Fruit fly (Drosophila melanogaster) whole organism, prepupa: Measurements from ENCODE around the gene CG15169.
A peak's percentile ranks its signal among the peaks of the same experiment; 100 is the strongest.

ENCODE experiments used
- Blimp-1 ChIP-seq: fragments of 200-800 bp; sonication (Bioruptor generic); optimal IDR thresholded peaks from 3 replicates; lab custom pipeline; 2017; ENCODE audit warnings: missing biosample characterization, missing genetic modification characterization, mild to moderate bottlenecking, moderate library complexity, missing genetic modification reagents
- CG10669 ChIP-seq: fragments of 200-800 bp; sonication (Bioruptor generic); optimal IDR thresholded peaks from 3 replicates; lab custom pipeline; 2018; ENCODE audit warnings: missing biosample characterization, mild to moderate bottlenecking, missing genetic modification characterization, moderate library complexity
- CG11762 ChIP-seq: fragments of 200-800 bp; sonication (Bioruptor generic); optimal IDR thresholded peaks from 3 replicates; lab custom pipeline; 2016; ENCODE audit warnings: missing biosample characterization, missing genetic modification characterization; ENCODE audit not compliant: insufficient read depth
- CG11902 ChIP-seq: fragments of 200-800 bp; sonication (Bioruptor generic); optimal IDR thresholded peaks from 3 replicates; lab custom pipeline; 2016; ENCODE audit warnings: missing biosample characterization, missing genetic modification characterization
- CG15336 ChIP-seq: fragments of 200-800 bp; sonication (Bioruptor generic); IDR thresholded peaks from 2 replicates; pipeline ENCODE4 v1.3.6; 2022; ENCODE audit warnings: missing biosample characterization, missing genetic modification characterization
- CG1621 ChIP-seq: fragments of 200-800 bp; sonication (Bioruptor generic); optimal IDR thresholded peaks from 3 replicates; lab custom pipeline; 2018; ENCODE audit warnings: missing biosample characterization, mild to moderate bottlenecking, missing genetic modification characterization
- CG16779 ChIP-seq: fragments of 200-800 bp; sonication (Bioruptor generic); optimal IDR thresholded peaks from 3 replicates; lab custom pipeline; 2017; ENCODE audit warnings: missing biosample characterization, mild to moderate bottlenecking, missing genetic modification characterization
- CG3032 ChIP-seq: fragments of 200-800 bp; optimal IDR thresholded peaks from 2 replicates; lab custom pipeline; 2019; ENCODE audit warnings: missing biosample characterization, mild to moderate bottlenecking, missing genetic modification characterization, moderate library complexity
- CG32006 ChIP-seq: fragments of 200-800 bp; sonication (Bioruptor generic); optimal IDR thresholded peaks from 3 replicates; lab custom pipeline; 2017; ENCODE audit warnings: missing biosample characterization, mild to moderate bottlenecking, missing genetic modification characterization
- CG4318 ChIP-seq: fragments of 200-800 bp; sonication (Bioruptor generic); optimal IDR thresholded peaks from 3 replicates; lab custom pipeline; 2017; ENCODE audit warnings: missing biosample characterization, mild to moderate bottlenecking, missing genetic modification characterization
- CG6792 ChIP-seq: fragments of 200-800 bp; sonication (Bioruptor generic); optimal IDR thresholded peaks from 3 replicates; lab custom pipeline; 2016; ENCODE audit warnings: missing biosample characterization, missing genetic modification characterization
- CG6808 ChIP-seq: fragments of 200-800 bp; sonication (Bioruptor generic); optimal IDR thresholded peaks from 3 replicates; lab custom pipeline; 2017; ENCODE audit warnings: missing biosample characterization, missing genetic modification characterization, mild to moderate bottlenecking, moderate library complexity, missing genetic modification reagents
- CG6854 ChIP-seq: fragments of 200-800 bp; sonication (Bioruptor generic); optimal IDR thresholded peaks from 2 replicates; lab custom pipeline; 2017; ENCODE audit warnings: missing biosample characterization, mild to moderate bottlenecking, missing genetic modification characterization
- CG8119 ChIP-seq: fragments of 200-800 bp; sonication (Bioruptor generic); IDR thresholded peaks from 3 replicates; pipeline ENCODE4 v1.3.6; 2022; ENCODE audit warnings: missing biosample characterization, missing genetic modification characterization
- CG8319 ChIP-seq: fragments of 200-800 bp; sonication (Bioruptor generic); optimal IDR thresholded peaks from 3 replicates; lab custom pipeline; 2016; ENCODE audit warnings: missing biosample characterization, missing genetic modification characterization
- CG8632 ChIP-seq: fragments of 200-800 bp; sonication (Bioruptor generic); optimal IDR thresholded peaks from 3 replicates; lab custom pipeline; 2016; ENCODE audit warnings: missing biosample characterization, missing genetic modification characterization
- CG9139 ChIP-seq: fragments of 200-800 bp; sonication (Bioruptor generic); optimal IDR thresholded peaks from 3 replicates; lab custom pipeline; 2017; ENCODE audit warnings: missing biosample characterization, mild to moderate bottlenecking, missing genetic modification characterization
- Eip75B ChIP-seq: fragments of 200-800 bp; sonication (Bioruptor generic); optimal IDR thresholded peaks from 3 replicates; lab custom pipeline; 2016; ENCODE audit warnings: missing biosample characterization, missing genetic modification characterization
- Eip78C ChIP-seq: fragments of 200-800 bp; sonication (Bioruptor generic); peaks from one replicate; lab custom pipeline; 2016; ENCODE audit warnings: missing biosample characterization, missing genetic modification characterization
- Eip93F ChIP-seq: fragments of 200-800 bp; sonication (Bioruptor generic); optimal IDR thresholded peaks from 2 replicates; lab custom pipeline; 2016; ENCODE audit warnings: missing biosample characterization, mild to moderate bottlenecking, missing genetic modification characterization
- Ets96B ChIP-seq: fragments of 200-800 bp; optimal IDR thresholded peaks from 2 replicates; lab custom pipeline; 2019; ENCODE audit warnings: missing biosample characterization, mild to moderate bottlenecking, missing genetic modification characterization, moderate library complexity
- Gug ChIP-seq: fragments of 200-800 bp; sonication (Bioruptor generic); IDR thresholded peaks from 2 replicates; pipeline ENCODE4 v1.3.6; 2022; ENCODE audit warnings: missing biosample characterization, missing genetic modification characterization
- Hr38 ChIP-seq: sonication (Bioruptor generic); optimal IDR thresholded peaks from 2 replicates; lab custom pipeline; 2016; ENCODE audit warnings: missing biosample characterization, missing genetic modification characterization
- Lpt ChIP-seq: fragments of 200-800 bp; sonication (Bioruptor generic); optimal IDR thresholded peaks from 3 replicates; lab custom pipeline; 2016; ENCODE audit warnings: missing biosample characterization, missing genetic modification characterization
- Met ChIP-seq: fragments of 200-800 bp; sonication (Bioruptor generic); optimal IDR thresholded peaks from 3 replicates; lab custom pipeline; 2016; ENCODE audit warnings: missing biosample characterization, missing genetic modification characterization
- OdsH ChIP-seq: fragments of 200-800 bp; sonication (Bioruptor generic); optimal IDR thresholded peaks from 3 replicates; lab custom pipeline; 2016; ENCODE audit warnings: missing biosample characterization, missing genetic modification characterization
- Smox ChIP-seq: fragments of 200-800 bp; sonication (Bioruptor generic); optimal IDR thresholded peaks from 3 replicates; lab custom pipeline; 2016; ENCODE audit warnings: missing biosample characterization, missing genetic modification characterization
- Sox102F ChIP-seq: fragments of 200-800 bp; sonication (Bioruptor generic); optimal IDR thresholded peaks from 2 replicates; lab custom pipeline; 2016; ENCODE audit warnings: missing biosample characterization, mild to moderate bottlenecking, missing genetic modification characterization
- Sox14 ChIP-seq: fragments of 200-800 bp; sonication (Bioruptor generic); optimal IDR thresholded peaks from 3 replicates; lab custom pipeline; 2016; ENCODE audit warnings: missing biosample characterization, missing genetic modification characterization
- Sox15 ChIP-seq: fragments of 200-800 bp; sonication (Bioruptor generic); optimal IDR thresholded peaks from 3 replicates; lab custom pipeline; 2016; ENCODE audit warnings: missing biosample characterization, missing genetic modification characterization
- acj6 ChIP-seq: fragments of 200-800 bp; sonication (Bioruptor generic); optimal IDR thresholded peaks from 3 replicates; lab custom pipeline; 2016; ENCODE audit warnings: missing biosample characterization, missing genetic modification characterization
- cyc ChIP-seq: fragments of 200-800 bp; sonication (Bioruptor generic); optimal IDR thresholded peaks from 3 replicates; lab custom pipeline; 2016; ENCODE audit warnings: missing biosample characterization, missing genetic modification characterization
- dac ChIP-seq: fragments of 200-800 bp; sonication (Bioruptor generic); optimal IDR thresholded peaks from 2 replicates; lab custom pipeline; 2017; ENCODE audit warnings: missing biosample characterization, mild to moderate bottlenecking, missing genetic modification characterization
- eg ChIP-seq: fragments of 200-800 bp; sonication (Bioruptor generic); IDR thresholded peaks from 3 replicates; pipeline ENCODE4 v1.3.6; 2022; ENCODE audit warnings: missing biosample characterization, missing genetic modification characterization
- esn ChIP-seq: fragments of 200-800 bp; sonication (Bioruptor generic); optimal IDR thresholded peaks from 2 replicates; lab custom pipeline; 2016; ENCODE audit warnings: missing biosample characterization, mild to moderate bottlenecking, missing genetic modification characterization, moderate library complexity
- fd59A ChIP-seq: fragments of 200-800 bp; sonication (Bioruptor generic); optimal IDR thresholded peaks from 2 replicates; lab custom pipeline; 2017; ENCODE audit warnings: missing biosample characterization, mild to moderate bottlenecking, missing genetic modification characterization, missing genetic modification reagents
- fkh ChIP-seq: fragments of 200-800 bp; sonication (Bioruptor generic); optimal IDR thresholded peaks from 3 replicates; lab custom pipeline; 2017; ENCODE audit warnings: missing biosample characterization, mild to moderate bottlenecking, missing genetic modification characterization, moderate library complexity
- lz ChIP-seq: fragments of 200-800 bp; sonication (Bioruptor generic); optimal IDR thresholded peaks from 3 replicates; lab custom pipeline; 2016; ENCODE audit warnings: missing biosample characterization, missing genetic modification characterization
- net ChIP-seq: fragments of 200-800 bp; sonication (Bioruptor generic); optimal IDR thresholded peaks from 3 replicates; lab custom pipeline; 2016; ENCODE audit warnings: missing biosample characterization, missing genetic modification characterization
- pdm3 ChIP-seq: fragments of 200-800 bp; sonication (Bioruptor generic); optimal IDR thresholded peaks from 3 replicates; lab custom pipeline; 2016; ENCODE audit warnings: missing biosample characterization, missing genetic modification characterization
- salr ChIP-seq, 2 experiments: fragments of 200-800 bp; sonication (Bioruptor generic); optimal IDR thresholded peaks; 3 replicates each; lab custom pipeline; 2016 to 2018; ENCODE audit warnings: missing biosample characterization in 2 of 2, missing genetic modification characterization in 2 of 2, mild to moderate bottlenecking in 1 of 2
- ss ChIP-seq, 2 experiments: fragments of 200-800 bp; sonication (Bioruptor generic); optimal IDR thresholded peaks; 2 replicates in 1 of 2; 3 replicates in 1 of 2; lab custom pipeline; 2017 to 2018; ENCODE audit warnings: mild to moderate bottlenecking in 2 of 2, missing biosample characterization in 2 of 2, missing genetic modification characterization in 2 of 2, moderate library complexity in 1 of 2
- svp ChIP-seq: fragments of 200-800 bp; sonication (Bioruptor generic); peaks from one replicate; lab custom pipeline; 2016; ENCODE audit warnings: missing biosample characterization, missing genetic modification characterization
- topi ChIP-seq: fragments of 200-800 bp; sonication (Bioruptor generic); optimal IDR thresholded peaks from 3 replicates; lab custom pipeline; 2016; ENCODE audit warnings: missing biosample characterization, missing genetic modification characterization

Gene CG15169

dm6 chr2L:18957142-18957674 is 33.6 kb upstream of the CG15169 start, which contains the start of gene Bhmt (continued):
- peak; percentile 86 for TF ChIP-seq CG8119 (GFP tag; lab: Robert Waterston, UW)
- peak; percentile 71 for TF ChIP-seq Eip75B
- TF ChIP-seq CG3032 (tag; lab: Kevin White, UChicago): peak; percentile 86
- TF ChIP-seq Sox15: peak; percentile 62
- peak; percentile 89 for TF ChIP-seq Eip93F (GFP tag; lab: Kevin White, UChicago)
- TF ChIP-seq ss (GFP tag; optimal IDR thresholded peaks at IDR 0.05; lab: Kevin White, UChicago): peak in 1 of 2 experiments; percentile 88
- TF ChIP-seq CG8632 (GFP tag; lab: Kevin White, UChicago): peak; percentile 89
- peak; percentile 82 for TF ChIP-seq CG9139 (GFP tag; lab: Kevin White, UChicago)
- peak; percentile 65 for TF ChIP-seq Smox (GFP tag; lab: Kevin White, UChicago)
- peak; percentile 48 for TF ChIP-seq fd59A
- TF ChIP-seq lz (GFP tag; lab: Kevin White, UChicago): peak; percentile 66
- peak; percentile 65 to 69 for TF ChIP-seq salr (GFP tag; optimal IDR thresholded peaks at IDR 0.05; lab: Kevin White, UChicago)
- peak; percentile 76 for TF ChIP-seq CG11902 (GFP tag; lab: Kevin White, UChicago)
- peak; percentile 86 for TF ChIP-seq Sox14 (GFP tag; lab: Kevin White, UChicago)
- peak; percentile 87 for TF ChIP-seq CG15336 (GFP tag; lab: Robert Waterston, UW)
- TF ChIP-seq OdsH (GFP tag; lab: Kevin White, UChicago): peak; percentile 86
- TF ChIP-seq CG11762 (GFP tag; lab: Kevin White, UChicago): peak; percentile 79
- no peak for TF ChIP-seq Hr38
- peak; percentile 80 for TF ChIP-seq topi
- peak; percentile 80 for TF ChIP-seq net (GFP tag; lab: Kevin White, UChicago)
- TF ChIP-seq CG16779: peak; percentile 85
- TF ChIP-seq CG32006 (GFP tag; lab: Kevin White, UChicago): peak; percentile 80
- TF ChIP-seq dac: peak; percentile 34
- no peak for TF ChIP-seq pdm3 (GFP tag; lab: Kevin White, UChicago)
- TF ChIP-seq CG6808 (GFP tag; lab: Kevin White, UChicago): peak; percentile 80
- peak; percentile 72 for TF ChIP-seq CG1621
- peak; percentile 67 for TF ChIP-seq Blimp-1
- TF ChIP-seq Lpt (GFP tag; lab: Kevin White, UChicago): peak; percentile 69
- peak; percentile 86 for TF ChIP-seq CG6792
- TF ChIP-seq Gug (GFP tag; lab: Robert Waterston, UW): peak; percentile 84

- 0 out of 3 replicates have a peak, but pooled peaks have one; percentile 6 for TF ChIP-seq eg
- peak; percentile 65 for TF ChIP-seq svp (GFP tag; lab: Kevin White, UChicago)
- TF ChIP-seq Smox (GFP tag; lab: Kevin White, UChicago): no peak
- peak; percentile 0 for TF ChIP-seq CG32006 (GFP tag; lab: Kevin White, UChicago)
- peak; percentile 31; the same call in 1 of the 2 replicates for TF ChIP-seq CG15336 (GFP tag; lab: Robert Waterston, UW)
- peak; percentile 31 for TF ChIP-seq Eip78C
- peak; percentile 74 for TF ChIP-seq fkh (GFP tag; lab: Kevin White, UChicago)
- TF ChIP-seq CG6854 (GFP tag; lab: Kevin White, UChicago): no peak
Observed at dm6 chr2L:18965367-18966213, 25.2 kb upstream of the CG15169 start.

- TF ChIP-seq CG8319 (GFP tag; lab: Kevin White, UChicago) (peak; percentile 4), topi (peak; percentile 44), CG10669 (peak; percentile 52), acj6 (GFP tag; lab: Kevin White, UChicago) (peak; percentile 18), Gug (GFP tag; lab: Robert Waterston, UW) (peak; percentile 76), esn (GFP tag; lab: Kevin White, UChicago) (peak; percentile 48), Ets96B (tag; lab: Kevin White, UChicago) (peak; percentile 59), Sox102F (peak; percentile 29), CG4318 (GFP tag; lab: Kevin White, UChicago) (peak; percentile 9), CG3032 (tag; lab: Kevin White, UChicago) (peak; percentile 48), eg (peak; percentile 89), Eip75B (no peak), Eip78C (peak; percentile 88), Met (GFP tag; lab: Kevin White, UChicago) (peak; percentile 30), fkh (GFP tag; lab: Kevin White, UChicago) (no peak), CG11762 (GFP tag; lab: Kevin White, UChicago) (peak; percentile 51), CG8632 (GFP tag; lab: Kevin White, UChicago) (peak; percentile 32), OdsH (GFP tag; lab: Kevin White, UChicago) (peak; percentile 37), Blimp-1 (no peak), cyc (GFP tag; lab: Kevin White, UChicago) (peak; percentile 21), Sox15 (no peak), CG11902 (GFP tag; lab: Kevin White, UChicago) (no peak)
Observed at dm6 chr2L:18966214-18966556, 24.6 kb upstream of the CG15169 start.
